Worm (Caenorhabditis elegans) whole organism, dauer: ENCODE results near the gene F41H10.3.

Experiments used
- unc-62 ChIP-seq: sonication (generic microtip); optimal IDR thresholded peaks from 2 replicates; lab custom pipeline; 2017; ENCODE audit warnings: missing biosample characterization, missing genetic modification reagents, missing genetic modification characterization

F41H10.3 gene

ce11 chrIV:5409112-5409511, 39.5 kb downstream of the F41H10.3 start:
- TF ChIP-seq unc-62 (GFP tag; lab: Kevin White, UChicago) = no peak

ce11 chrIV:5411120-5411519, 41.5 kb downstream of the F41H10.3 start, which contains the start of gene ZK616.65:
TSS of gene ZK616.65 (minus strand) at chrIV:5411220.
- no peak for TF ChIP-seq unc-62 (GFP tag; lab: Kevin White, UChicago)

ce11 chrIV:5411641-5412337, 42.2 kb downstream of the F41H10.3 start, which contains the start of gene ZK616.8:
TSS of gene ZK616.8 (minus strand) at chrIV:5412193.
- TF ChIP-seq unc-62 (GFP tag; lab: Kevin White, UChicago) = no peak

- no peak for TF ChIP-seq unc-62 (GFP tag; lab: Kevin White, UChicago)
These were observed 46.1 kb downstream of the F41H10.3 start, which contains the start of gene spp-7 for ce11 chrIV:5415696-5416095. TSS of gene spp-7 (minus strand) at chrIV:5415796.

- no peak for TF ChIP-seq unc-62 (GFP tag; lab: Kevin White, UChicago)
These were observed 49.5 kb downstream of the F41H10.3 start, which contains the start of gene ehn-3 for ce11 chrIV:5419122-5419521. TSS of gene ehn-3 (minus strand) at chrIV:5419222.
